Worm (Caenorhabditis elegans) whole organism, early embryonic: ENCODE data around the gene dyf-3.
"Not testable (repeated sequence)": the region's sequence is repeated elsewhere in the genome, so short reads cannot be mapped to it uniquely, and the experiment has no call there.

Experiments
- B0310.2 ChIP-seq: sonication (generic microtip); optimal IDR thresholded peaks from 2 replicates; lab custom pipeline; 2016; ENCODE audit warnings: mild to moderate bottlenecking, missing genetic modification characterization, missing compliant biosample characterization
- F13C5.2 ChIP-seq: sonication (generic microtip); optimal IDR thresholded peaks from 2 replicates; lab custom pipeline; 2017; ENCODE audit warnings: mild to moderate bottlenecking, missing genetic modification characterization, inconsistent platforms, missing compliant biosample characterization
- aly-1 ChIP-seq: sonication (generic microtip); optimal IDR thresholded peaks from 2 replicates; lab custom pipeline; 2016; ENCODE audit warnings: missing genetic modification characterization, missing compliant biosample characterization
- ama-1 ChIP-seq: fragments of 150-350 bp; optimal IDR thresholded peaks from 2 replicates; lab custom pipeline; 2014
- ceh-13 ChIP-seq: fragments of 200-800 bp; sonication (Bioruptor generic); optimal IDR thresholded peaks from 2 replicates; lab custom pipeline; 2018; ENCODE audit warnings: mild to moderate bottlenecking, missing genetic modification characterization, missing compliant biosample characterization
- ceh-36 ChIP-seq: sonication (generic microtip); optimal IDR thresholded peaks from 2 replicates; lab custom pipeline; 2016; ENCODE audit warnings: missing genetic modification characterization, inconsistent platforms, missing compliant biosample characterization
- ets-7 ChIP-seq: sonication (generic microtip); optimal IDR thresholded peaks from 2 replicates; lab custom pipeline; 2016; ENCODE audit warnings: missing genotype, missing genetic modification characterization, missing compliant biosample characterization
- flt-1 ChIP-seq: fragments of 200-800 bp; sonication (Bioruptor generic); IDR thresholded peaks from 2 replicates; pipeline ENCODE4 v1.3.6; 2022; ENCODE audit warnings: missing genetic modification characterization, missing compliant biosample characterization
- hmbx-1 ChIP-seq: sonication (generic microtip); optimal IDR thresholded peaks from 2 replicates; lab custom pipeline; 2016; ENCODE audit warnings: mild to moderate bottlenecking, missing genetic modification characterization, missing compliant biosample characterization
- hmg-4 ChIP-seq: fragments of 200-800 bp; sonication (Bioruptor generic); optimal IDR thresholded peaks from 2 replicates; lab custom pipeline; 2018; ENCODE audit warnings: mild to moderate bottlenecking, missing genetic modification characterization, missing compliant biosample characterization
- hnd-1 ChIP-seq: sonication (generic microtip); optimal IDR thresholded peaks from 2 replicates; lab custom pipeline; 2016; ENCODE audit warnings: missing genetic modification characterization, missing compliant biosample characterization
- pes-1 ChIP-seq: fragments of 200-800 bp; sonication (Bioruptor generic); IDR thresholded peaks from 2 replicates; pipeline ENCODE4 v1.3.6; 2022; ENCODE audit warnings: missing genetic modification reagents, missing genetic modification characterization, missing compliant biosample characterization
- scrt-1 ChIP-seq: fragments of 200-800 bp; sonication (Bioruptor generic); IDR thresholded peaks from 2 replicates; pipeline ENCODE4 v1.3.6; 2022; ENCODE audit warnings: missing genetic modification characterization, missing compliant biosample characterization
- sea-1 ChIP-seq: fragments of 200-800 bp; sonication (Bioruptor generic); conservative IDR thresholded peaks from 2 replicates; pipeline ENCODE4 v1.3.6; 2022; ENCODE audit warnings: missing genetic modification characterization, missing compliant biosample characterization
- tbx-11 ChIP-seq: fragments of 200-800 bp; sonication (Bioruptor generic); IDR thresholded peaks from 2 replicates; pipeline ENCODE4 v1.3.6; 2022; ENCODE audit warnings: missing genetic modification characterization, missing compliant biosample characterization
- tbx-37 ChIP-seq: fragments of 200-800 bp; sonication (Bioruptor generic); conservative IDR thresholded peaks from 2 replicates; pipeline ENCODE4 v1.3.6; 2022; ENCODE audit warnings: missing genetic modification reagents, missing genetic modification characterization, missing compliant biosample characterization
- tra-4 ChIP-seq: sonication (generic microtip); optimal IDR thresholded peaks from 2 replicates; lab custom pipeline; 2017; ENCODE audit warnings: missing genetic modification characterization, missing compliant biosample characterization

Gene dyf-3

DNA sequence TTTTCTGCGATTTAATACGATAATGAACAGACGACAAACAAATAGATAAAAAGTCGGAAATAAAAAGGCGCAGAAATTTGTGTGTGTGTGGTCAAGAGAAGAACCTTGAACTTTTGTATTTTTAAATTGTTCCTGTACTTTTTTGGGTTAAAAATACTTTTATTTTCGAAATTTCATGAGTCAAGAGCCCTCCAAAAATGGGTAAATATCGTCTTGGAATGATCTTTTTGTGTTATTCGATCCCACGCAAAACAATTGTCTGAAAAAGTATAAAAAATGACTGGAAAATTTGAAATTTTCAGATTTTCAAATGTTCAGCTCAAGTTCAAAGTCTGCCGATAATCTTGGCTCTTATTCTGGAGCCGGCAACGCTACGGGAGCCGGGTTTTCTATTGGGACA is 3.5 kb downstream of the dyf-3 start, which contains the start of gene C04C3.14:
Gene C04C3.14, plus strand, starts transcription at position 301 of the 400 bp plus-strand sequence.
- TF ChIP-seq sea-1 (GFP tag; lab: Robert Waterston, UW) (no peak), hnd-1 (tag; lab: Kevin White, UChicago) (no peak), hmg-4 (GFP tag; lab: Kevin White, UChicago) (no peak), tra-4 (no peak), ama-1 (lab: Kevin White, UChicago) (no peak), flt-1 (GFP tag; lab: Robert Waterston, UW) (no peak), ets-7 (tag; lab: Kevin White, UChicago) (no peak), ceh-36 (tag; lab: Kevin White, UChicago) (no peak), B0310.2 (tag; lab: Kevin White, UChicago) (no peak), ceh-13 (GFP tag; lab: Kevin White, UChicago) (no peak), aly-1 (tag; lab: Kevin White, UChicago) (no peak), hmbx-1 (tag; lab: Kevin White, UChicago) (no peak), scrt-1 (GFP tag; lab: Robert Waterston, UW) (no peak), pes-1 (GFP tag; lab: Robert Waterston, UW) (no peak)

DNA sequence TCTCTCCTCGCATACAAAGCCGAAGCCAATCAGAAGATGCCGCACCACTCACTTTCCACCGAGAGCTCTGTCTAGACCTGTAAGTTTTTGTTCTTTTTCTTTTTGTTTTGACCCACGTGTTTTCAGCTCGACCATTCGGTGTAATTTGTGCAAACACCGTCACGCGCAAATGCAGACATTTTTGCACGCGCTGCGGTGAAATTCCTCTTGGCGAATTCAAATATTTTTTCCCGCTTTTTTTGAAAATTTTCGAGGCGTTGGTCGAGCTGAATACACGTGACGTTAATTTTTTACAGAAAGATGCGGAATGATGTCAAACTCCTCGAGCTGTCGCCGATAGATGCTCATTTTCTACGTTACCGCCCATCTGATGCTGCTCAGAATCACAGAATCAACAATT is 5.0 kb downstream of the dyf-3 start, which contains the start of gene C04C3.4:
Gene C04C3.4, plus strand, starts transcription at position 301 of the 400 bp plus-strand sequence.
- not testable (repeated sequence) for TF ChIP-seq tra-4; ceh-36 (tag; lab: Kevin White, UChicago); F13C5.2 (tag; lab: Kevin White, UChicago)

DNA sequence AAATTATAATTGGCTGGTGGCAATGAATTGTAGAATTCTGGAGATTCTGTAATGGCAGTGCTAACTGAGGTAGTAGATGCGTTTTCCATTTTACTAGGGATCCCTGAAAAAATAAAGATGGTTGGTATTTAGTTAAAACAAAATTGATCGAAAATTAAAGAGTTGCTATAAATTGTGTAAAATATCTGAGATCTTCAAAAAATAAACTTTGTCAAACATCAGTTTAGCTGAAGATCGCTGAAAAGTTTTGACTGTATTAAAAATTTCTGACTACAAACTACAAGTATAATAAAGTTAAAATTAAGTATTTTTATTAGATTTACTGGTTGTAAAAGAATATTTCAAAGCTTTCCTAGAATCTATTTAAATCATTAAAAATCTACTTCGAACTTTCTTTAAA is 9.0 kb downstream of the dyf-3 start, which contains the start of gene B0546.5:
Gene B0546.5, minus strand, starts transcription at position 101 of the 400 bp plus-strand sequence.
- not testable (repeated sequence) for TF ChIP-seq aly-1 (tag; lab: Kevin White, UChicago); sea-1 (GFP tag; lab: Robert Waterston, UW); ama-1 (lab: Kevin White, UChicago)

DNA sequence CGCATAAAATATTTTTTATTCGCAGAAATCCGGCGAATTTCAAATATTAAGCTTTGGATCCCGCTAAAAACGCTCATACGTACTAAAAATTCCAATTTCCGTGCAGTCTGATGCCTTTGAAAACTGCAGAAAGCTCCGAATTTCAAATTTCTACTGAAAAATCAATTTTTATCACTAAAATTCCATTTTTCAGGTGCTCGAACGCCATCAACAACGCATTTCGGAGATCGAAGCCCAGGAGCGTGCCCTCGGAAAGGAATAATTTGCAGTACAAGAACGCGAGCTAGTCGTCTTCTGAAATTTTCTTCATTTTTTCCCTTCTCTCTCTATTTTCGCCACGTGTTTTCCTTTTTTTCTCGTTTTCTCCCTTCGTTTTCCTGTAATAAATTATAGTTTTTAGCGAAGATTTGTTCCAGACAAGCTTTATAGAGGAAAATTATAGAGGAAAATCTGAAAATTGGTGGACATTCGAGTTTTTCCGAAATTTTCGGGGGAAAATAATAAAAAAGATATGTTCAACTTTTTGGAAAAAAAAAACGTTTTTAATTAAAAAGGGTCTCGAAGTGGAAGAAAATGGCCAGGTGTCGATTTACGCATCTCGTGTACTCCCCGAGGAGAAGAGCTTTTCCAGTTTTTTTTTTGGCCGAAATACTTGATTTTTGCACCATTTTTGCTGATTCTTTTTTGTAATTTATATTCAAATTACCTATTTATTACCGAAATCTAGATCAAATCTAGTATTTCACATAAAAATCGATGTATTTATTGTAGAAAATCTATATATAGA is 12.3 kb downstream of the dyf-3 start:
- TF ChIP-seq hmg-4 (GFP tag; lab: Kevin White, UChicago) (no peak), tra-4 (no peak), aly-1 (tag; lab: Kevin White, UChicago) (no peak), ama-1 (lab: Kevin White, UChicago) (no peak), sea-1 (GFP tag; lab: Robert Waterston, UW) (no peak), ets-7 (tag; lab: Kevin White, UChicago) (no peak), hnd-1 (tag; lab: Kevin White, UChicago) (no peak), pes-1 (GFP tag; lab: Robert Waterston, UW) (no peak), scrt-1 (GFP tag; lab: Robert Waterston, UW) (no peak), flt-1 (GFP tag; lab: Robert Waterston, UW) (no peak), hmbx-1 (tag; lab: Kevin White, UChicago) (no peak)

DNA sequence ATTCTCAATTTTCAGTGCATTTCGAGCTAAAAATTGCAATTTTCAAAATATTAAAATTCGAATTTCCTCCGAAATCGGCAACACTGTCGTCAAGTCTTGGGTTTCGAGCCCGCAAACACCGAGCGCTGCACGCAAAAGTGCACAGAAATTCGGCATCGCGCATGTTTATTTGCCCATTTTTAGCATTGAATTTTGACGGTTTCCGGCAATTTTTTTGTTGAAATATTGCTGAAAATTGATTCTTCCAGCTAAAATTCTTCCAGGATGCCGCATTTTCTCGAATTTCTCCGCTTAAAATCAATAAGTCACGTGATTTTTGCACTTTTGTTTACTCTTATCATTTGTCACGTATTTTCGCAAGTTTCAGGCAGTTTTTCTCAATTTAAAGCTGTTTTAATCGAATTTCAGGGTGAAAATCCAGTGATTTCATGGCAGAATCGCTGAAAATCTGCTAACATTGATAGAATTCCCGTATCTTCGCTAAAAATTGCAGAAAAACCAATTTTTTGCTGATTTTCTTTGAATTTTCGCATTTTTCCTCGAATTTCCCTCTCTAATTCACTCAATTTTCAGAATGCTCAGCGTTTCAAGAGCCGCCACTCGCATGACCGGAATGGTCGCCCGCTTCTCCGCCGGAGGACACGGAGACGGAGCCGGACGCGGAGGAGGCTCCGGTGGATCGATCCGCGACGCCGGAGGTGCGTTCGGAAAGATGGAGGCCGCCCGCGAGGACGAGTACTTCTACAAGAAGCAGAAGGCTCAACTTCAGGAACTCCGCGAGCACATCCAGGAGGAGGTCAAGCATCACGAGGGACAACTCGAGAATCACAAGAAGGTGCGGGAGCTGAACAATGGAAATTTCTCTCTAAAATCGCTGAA is 13.5 kb downstream of the dyf-3 start, which contains the start of gene mai-2:
Gene mai-2, plus strand, starts transcription at position 574 of the 879 bp plus-strand sequence.
- no peak for TF ChIP-seq scrt-1 (GFP tag; lab: Robert Waterston, UW)
- TF ChIP-seq tbx-11, result no peak
- no peak for TF ChIP-seq hnd-1 (tag; lab: Kevin White, UChicago)
- TF ChIP-seq F13C5.2 (tag; lab: Kevin White, UChicago), result no peak
- no peak for TF ChIP-seq flt-1 (GFP tag; lab: Robert Waterston, UW)
- no peak for TF ChIP-seq sea-1 (GFP tag; lab: Robert Waterston, UW)
- TF ChIP-seq ceh-13 (GFP tag; lab: Kevin White, UChicago), result no peak
- no peak for TF ChIP-seq pes-1 (GFP tag; lab: Robert Waterston, UW)
- no peak for TF ChIP-seq ama-1 (lab: Kevin White, UChicago)
- no peak for TF ChIP-seq tbx-37
- TF ChIP-seq ets-7 (tag; lab: Kevin White, UChicago), result no peak
- TF ChIP-seq B0310.2 (tag; lab: Kevin White, UChicago), result no peak
- no peak for TF ChIP-seq tra-4

DNA sequence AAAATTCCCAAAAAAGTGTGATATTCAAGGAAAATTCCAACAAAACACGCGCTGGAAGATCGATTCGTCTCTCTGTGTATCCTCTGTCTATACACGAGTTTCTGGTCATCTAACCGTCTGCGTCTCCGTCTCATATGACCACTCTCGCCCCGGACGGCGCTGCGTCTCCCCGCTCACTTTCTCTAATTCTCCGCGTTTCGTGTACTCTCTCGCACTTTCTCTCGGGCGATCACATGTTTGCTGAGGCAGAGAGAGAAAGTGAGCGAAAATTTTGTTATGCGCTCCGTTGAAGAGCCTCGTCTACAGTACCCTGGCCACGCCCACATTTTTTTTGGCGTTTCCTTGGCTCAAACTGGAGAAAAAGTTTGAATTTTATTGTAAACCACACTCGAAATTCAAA is 14.4 kb downstream of the dyf-3 start:
- TF ChIP-seq tra-4, result no peak
- no peak for TF ChIP-seq tbx-11
- no peak for TF ChIP-seq ets-7 (tag; lab: Kevin White, UChicago)
- peak; percentile 19 for TF ChIP-seq hmg-4 (GFP tag; lab: Kevin White, UChicago)

DNA sequence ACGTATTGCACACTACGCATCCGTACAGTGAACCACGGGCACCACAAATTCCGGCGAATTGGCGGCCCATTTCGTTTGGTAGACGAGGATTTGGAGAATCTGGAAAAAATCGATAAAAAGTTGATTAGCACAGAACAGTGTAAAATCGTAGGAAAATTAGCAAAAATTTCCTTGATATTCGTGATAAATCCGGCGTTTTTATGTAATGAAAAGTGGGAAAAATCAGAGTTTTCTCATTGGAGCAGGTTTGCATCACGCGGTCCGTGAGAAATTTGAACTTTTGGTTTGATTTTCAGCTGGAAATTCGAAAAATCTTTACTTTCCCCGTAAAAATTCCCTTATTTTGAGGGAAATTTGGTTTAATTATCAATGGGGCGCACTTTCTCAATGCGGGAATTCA is 15.0 kb downstream of the dyf-3 start, which contains the start of gene B0546.4:
Gene B0546.4, minus strand, starts transcription at position 101 of the 400 bp plus-strand sequence.
- no peak for TF ChIP-seq F13C5.2 (tag; lab: Kevin White, UChicago)
- no peak for TF ChIP-seq tra-4
- no peak for TF ChIP-seq ets-7 (tag; lab: Kevin White, UChicago)
- TF ChIP-seq tbx-37, result no peak
